Worm (Caenorhabditis elegans): ENCODE measurements around the gene F45G2.8.
A peak's percentile ranks its signal among the peaks of the same experiment; 100 is the strongest.

DNA sequence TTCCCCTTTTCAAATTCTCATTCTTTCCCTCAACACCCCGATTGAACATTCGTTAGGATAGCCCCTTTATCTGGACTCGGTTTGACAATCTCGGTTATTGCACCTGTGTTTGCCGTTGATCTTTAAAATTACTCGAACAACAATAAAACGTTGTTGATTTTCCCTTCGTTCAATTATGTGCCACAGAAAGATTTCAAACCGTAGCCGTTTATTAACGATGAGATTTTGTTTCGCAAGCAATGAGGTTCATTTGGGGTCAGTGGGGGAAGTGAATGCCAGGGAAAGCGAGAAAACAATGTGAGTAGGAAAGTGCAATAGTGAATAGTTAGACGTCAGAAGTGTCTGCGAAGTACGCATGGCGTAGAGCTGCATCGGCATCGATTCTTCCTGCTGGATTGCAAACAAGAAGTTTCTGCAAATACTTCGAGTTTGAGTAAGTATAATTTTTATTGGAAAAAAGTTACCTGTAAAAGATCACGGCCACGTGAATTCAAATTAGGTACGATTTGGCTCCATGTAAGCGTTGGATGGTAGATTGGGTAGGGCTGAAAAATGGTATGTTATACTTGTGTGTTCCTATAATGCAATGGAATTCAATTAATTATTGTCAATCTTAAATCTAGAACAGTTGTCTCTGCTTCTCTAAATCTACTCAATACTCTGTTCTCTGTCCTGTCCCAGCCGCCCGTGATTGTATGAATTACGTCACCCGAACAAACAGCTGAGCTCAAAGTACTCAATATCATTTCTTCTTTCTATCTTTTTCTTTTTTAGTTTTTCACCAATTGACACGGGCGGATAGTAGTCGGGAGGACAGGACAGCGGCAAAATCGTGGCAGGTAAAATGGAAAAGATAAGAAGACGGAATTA lies 29.3 kb upstream of the F45G2.8 start, which contains the start of gene kel-3:
- TF ChIP-seq dve-1 (tag; optimal IDR thresholded peaks at IDR 0.05) = no peak
- peak; percentile 85 for TF ChIP-seq ama-1 (optimal IDR thresholded peaks at IDR 0.05)
- TF ChIP-seq elt-2 (tag; optimal IDR thresholded peaks at IDR 0.05) = peak; percentile 63
- no peak for TF ChIP-seq sox-4 (tag; optimal IDR thresholded peaks at IDR 0.05)
- TF ChIP-seq lim-6 (tag; optimal IDR thresholded peaks at IDR 0.05) = no peak
- no peak for TF ChIP-seq lin-11 (tag; optimal IDR thresholded peaks at IDR 0.05)
- TF ChIP-seq ets-4 (tag; optimal IDR thresholded peaks at IDR 0.05) = no peak
- TF ChIP-seq ztf-16 (tag; optimal IDR thresholded peaks at IDR 0.05) = no peak
- TF ChIP-seq ceh-45 (GFP tag; IDR thresholded peaks at IDR 0.05) = no peak

Data from whole organism, late embryonic.